Worm (Caenorhabditis elegans) whole organism, L1 larva: ENCODE results near the gene srv-9.
A peak's percentile ranks its signal among the peaks of the same experiment; 100 is the strongest.

Source experiments
- C16A3.4 ChIP-seq: fragments of 150-350 bp; optimal IDR thresholded peaks from 2 replicates; lab custom pipeline; 2014; ENCODE audit warnings: missing biosample characterization, missing genetic modification characterization
- C34B4.2 ChIP-seq: sonication (generic microtip); optimal IDR thresholded peaks from 2 replicates; lab custom pipeline; 2017; ENCODE audit warnings: mild to moderate bottlenecking, missing genetic modification characterization, missing compliant biosample characterization
- F16B12.6 ChIP-seq: fragments of 150-350 bp; optimal IDR thresholded peaks from 2 replicates; lab custom pipeline; 2014; ENCODE audit warnings: missing biosample characterization, missing genetic modification characterization
- Y116A8C.19 ChIP-seq: sonication (generic microtip); optimal IDR thresholded peaks from 2 replicates; lab custom pipeline; 2016; ENCODE audit warnings: missing compliant biosample characterization, missing genetic modification characterization, borderline replicate concordance
- ceh-63 ChIP-seq: fragments of 200-800 bp; sonication (Bioruptor generic); optimal IDR thresholded peaks from 2 replicates; lab custom pipeline; 2018; ENCODE audit warnings: mild to moderate bottlenecking, missing genetic modification characterization, missing compliant biosample characterization
- ceh-8 ChIP-seq: fragments of 200-800 bp; sonication (Bioruptor generic); optimal IDR thresholded peaks from 2 replicates; lab custom pipeline; 2018; ENCODE audit warnings: mild to moderate bottlenecking, missing genetic modification characterization, moderate library complexity, missing compliant biosample characterization
- ceh-88 ChIP-seq: fragments of 200-800 bp; sonication (Bioruptor generic); IDR thresholded peaks from 2 replicates; pipeline ENCODE4 v1.3.6; 2022; ENCODE audit warnings: missing genetic modification characterization, missing compliant biosample characterization
- dpl-1 ChIP-seq, 3 experiments: fragments of 150-350 bp in 2 of 3; sonication (generic microtip) in 1 of 3; optimal IDR thresholded peaks; 2 replicates each; lab custom pipeline; 2014 to 2017; ENCODE audit warnings: missing biosample characterization in 3 of 3, missing genetic modification characterization in 3 of 3, missing genetic modification reagents in 3 of 3
- dsc-1 ChIP-seq: sonication (generic microtip); optimal IDR thresholded peaks from 2 replicates; lab custom pipeline; 2016; ENCODE audit warnings: mild to moderate bottlenecking, missing genetic modification characterization, missing compliant biosample characterization
- efl-1 ChIP-seq, 4 experiments: fragments of 150-350 bp; optimal IDR thresholded peaks in 3 of 4; peaks in 1 of 4; 1 replicate in 1 of 4; 2 replicates in 3 of 4; lab custom pipeline; 2014; ENCODE audit warnings: missing biosample characterization in 2 of 4, missing genetic modification characterization in 2 of 4, missing genetic modification reagents in 2 of 4
- efl-3 ChIP-seq: fragments of 200-800 bp; sonication (Bioruptor generic); optimal IDR thresholded peaks from 2 replicates; lab custom pipeline; 2018; ENCODE audit warnings: mild to moderate bottlenecking, missing genetic modification characterization, missing compliant biosample characterization
- egl-13 ChIP-seq: sonication (generic microtip); optimal IDR thresholded peaks from 2 replicates; lab custom pipeline; 2016; ENCODE audit warnings: missing genotype, missing genetic modification reagents, missing genetic modification characterization, missing compliant biosample characterization
- egl-27 ChIP-seq, 2 experiments: fragments of 150-350 bp in 1 of 2; sonication (generic microtip); optimal IDR thresholded peaks; 3 replicates each; lab custom pipeline; 2017 to 2018; ENCODE audit warnings: missing biosample characterization in 2 of 2, missing genetic modification characterization in 2 of 2, missing genetic modification reagents in 2 of 2
- elt-2 ChIP-seq: sonication (generic microtip); optimal IDR thresholded peaks from 2 replicates; lab custom pipeline; 2016; ENCODE audit warnings: missing genetic modification characterization, mild to moderate bottlenecking, inconsistent platforms, missing compliant biosample characterization, missing genetic modification reagents
- elt-3 ChIP-seq, 6 experiments: fragments of 150-350 bp in 1 of 6; sonication (generic microtip); optimal IDR thresholded peaks; 2 replicates each; lab custom pipeline; 2017 to 2018; ENCODE audit warnings: missing biosample characterization in 6 of 6, missing genetic modification characterization in 6 of 6, inconsistent platforms in 1 of 6
- fkh-10 ChIP-seq: sonication (generic microtip); optimal IDR thresholded peaks from 2 replicates; lab custom pipeline; 2017; ENCODE audit warnings: missing biosample characterization, missing genetic modification reagents, missing genetic modification characterization
- fos-1 ChIP-seq: fragments of 150-350 bp; optimal IDR thresholded peaks from 2 replicates; lab custom pipeline; 2014; ENCODE audit warnings: missing biosample characterization, missing genetic modification characterization
- hlh-17 ChIP-seq: fragments of 200-800 bp; sonication (Bioruptor generic); optimal IDR thresholded peaks from 2 replicates; lab custom pipeline; 2018; ENCODE audit warnings: missing genetic modification characterization, mild to moderate bottlenecking, missing compliant biosample characterization, moderate library complexity, borderline replicate concordance
- hlh-4 ChIP-seq: sonication (generic microtip); optimal IDR thresholded peaks from 2 replicates; lab custom pipeline; 2016; ENCODE audit warnings: mild to moderate bottlenecking, missing genetic modification characterization, missing compliant biosample characterization
- isw-1 ChIP-seq: fragments of 200-800 bp; sonication (Bioruptor generic); IDR thresholded peaks from 2 replicates; pipeline ENCODE4 v1.3.6; 2022; ENCODE audit warnings: missing genetic modification characterization, missing compliant biosample characterization
- lin-14 ChIP-seq: fragments of 200-800 bp; sonication (Bioruptor generic); optimal IDR thresholded peaks from 2 replicates; lab custom pipeline; 2018; ENCODE audit warnings: mild to moderate bottlenecking, missing genetic modification characterization, moderate library complexity, missing compliant biosample characterization
- lin-35 ChIP-seq, 2 experiments: fragments of 150-350 bp; optimal IDR thresholded peaks; 2 replicates each; lab custom pipeline; 2014; ENCODE audit warnings: missing biosample characterization in 2 of 2, missing genetic modification characterization in 2 of 2, missing genetic modification reagents in 2 of 2
- lin-39 ChIP-seq: fragments of 150-350 bp; optimal IDR thresholded peaks from 2 replicates; lab custom pipeline; 2014; ENCODE audit warnings: missing biosample characterization, missing genetic modification reagents, missing genetic modification characterization
- lir-3 ChIP-seq: sonication (generic microtip); optimal IDR thresholded peaks from 2 replicates; lab custom pipeline; 2016; ENCODE audit warnings: mild to moderate bottlenecking, missing genetic modification characterization, moderate library complexity, missing compliant biosample characterization; ENCODE audit not compliant: poor library complexity
- mab-9 ChIP-seq: fragments of 200-800 bp; sonication (Bioruptor generic); IDR thresholded peaks from 2 replicates; pipeline ENCODE4 v1.3.6; 2022; ENCODE audit warnings: missing genetic modification reagents, missing genetic modification characterization, missing compliant biosample characterization
- mep-1 ChIP-seq: fragments of 150-350 bp; optimal IDR thresholded peaks from 2 replicates; lab custom pipeline; 2014; ENCODE audit warnings: missing biosample characterization, missing genetic modification characterization
- nhr-12 ChIP-seq: sonication (generic microtip); optimal IDR thresholded peaks from 2 replicates; lab custom pipeline; 2017; ENCODE audit warnings: missing biosample characterization, missing genetic modification characterization
- nhr-20 ChIP-seq: sonication (generic microtip); optimal IDR thresholded peaks from 2 replicates; lab custom pipeline; 2016; ENCODE audit warnings: mild to moderate bottlenecking, missing genetic modification characterization, missing compliant biosample characterization
- nhr-237 ChIP-seq: fragments of 150-350 bp; optimal IDR thresholded peaks from 2 replicates; lab custom pipeline; 2014; ENCODE audit warnings: missing biosample characterization, missing genetic modification characterization
- nhr-28 ChIP-seq: fragments of 150-350 bp; optimal IDR thresholded peaks from 2 replicates; lab custom pipeline; 2014; ENCODE audit warnings: missing biosample characterization, missing genetic modification characterization
- nhr-71 ChIP-seq: sonication (generic microtip); optimal IDR thresholded peaks from 2 replicates; lab custom pipeline; 2016; ENCODE audit warnings: mild to moderate bottlenecking, missing genetic modification characterization, moderate library complexity, missing compliant biosample characterization
- nhr-76 ChIP-seq: sonication (generic microtip); optimal IDR thresholded peaks from 2 replicates; lab custom pipeline; 2017; ENCODE audit warnings: missing biosample characterization, missing genetic modification characterization
- nhr-84 ChIP-seq: sonication (generic microtip); optimal IDR thresholded peaks from 2 replicates; lab custom pipeline; 2017; ENCODE audit warnings: missing biosample characterization, missing genetic modification characterization
- nhr-85 ChIP-seq: sonication (generic microtip); peaks from one replicate; lab custom pipeline; 2016; ENCODE audit warnings: missing genetic modification characterization, inconsistent platforms, missing compliant biosample characterization
- pag-3 ChIP-seq: sonication (generic microtip); optimal IDR thresholded peaks from 2 replicates; lab custom pipeline; 2017; ENCODE audit warnings: missing genetic modification characterization, mild to moderate bottlenecking, missing compliant biosample characterization, antibody characterized with exemption, borderline replicate concordance; ENCODE audit not compliant: insufficient read depth
- pax-3 ChIP-seq: fragments of 200-800 bp; sonication (Bioruptor generic); optimal IDR thresholded peaks from 2 replicates; lab custom pipeline; 2018; ENCODE audit warnings: mild to moderate bottlenecking, missing genetic modification characterization, moderate library complexity, missing compliant biosample characterization
- rnt-1 ChIP-seq: sonication (generic microtip); optimal IDR thresholded peaks from 2 replicates; lab custom pipeline; 2016; ENCODE audit warnings: mild to moderate bottlenecking, missing genetic modification characterization, moderate library complexity, missing compliant biosample characterization
- skn-1 ChIP-seq: fragments of 150-350 bp; optimal IDR thresholded peaks from 2 replicates; lab custom pipeline; 2014; ENCODE audit warnings: missing biosample characterization, missing genetic modification characterization
- snpc-4 ChIP-seq: fragments of 150-350 bp; optimal IDR thresholded peaks from 2 replicates; lab custom pipeline; 2014; ENCODE audit warnings: missing biosample characterization, missing genetic modification characterization
- sox-4 ChIP-seq: sonication (generic microtip); optimal IDR thresholded peaks from 2 replicates; lab custom pipeline; 2016; ENCODE audit warnings: missing genetic modification characterization, missing compliant biosample characterization
- tbx-2 ChIP-seq: sonication (generic microtip); optimal IDR thresholded peaks from 2 replicates; lab custom pipeline; 2016; ENCODE audit warnings: missing genetic modification characterization, missing compliant biosample characterization
- tlp-1 ChIP-seq: fragments of 150-350 bp; optimal IDR thresholded peaks from 2 replicates; lab custom pipeline; 2014; ENCODE audit warnings: missing biosample characterization, missing genetic modification characterization
- zag-1 ChIP-seq: fragments of 150-350 bp; optimal IDR thresholded peaks from 2 replicates; lab custom pipeline; 2014; ENCODE audit warnings: missing biosample characterization, missing genetic modification characterization
- zip-4 ChIP-seq: fragments of 200-800 bp; sonication (Bioruptor generic); optimal IDR thresholded peaks from 2 replicates; lab custom pipeline; 2018; ENCODE audit warnings: mild to moderate bottlenecking, missing genetic modification characterization, moderate library complexity, missing compliant biosample characterization
- ztf-11 ChIP-seq, 2 experiments: sonication (generic microtip); optimal IDR thresholded peaks; 2 replicates each; lab custom pipeline; 2016 to 2017; ENCODE audit warnings: missing genetic modification characterization in 2 of 2, missing biosample characterization in 1 of 2, missing compliant biosample characterization in 1 of 2

The srv-9 gene

DNA sequence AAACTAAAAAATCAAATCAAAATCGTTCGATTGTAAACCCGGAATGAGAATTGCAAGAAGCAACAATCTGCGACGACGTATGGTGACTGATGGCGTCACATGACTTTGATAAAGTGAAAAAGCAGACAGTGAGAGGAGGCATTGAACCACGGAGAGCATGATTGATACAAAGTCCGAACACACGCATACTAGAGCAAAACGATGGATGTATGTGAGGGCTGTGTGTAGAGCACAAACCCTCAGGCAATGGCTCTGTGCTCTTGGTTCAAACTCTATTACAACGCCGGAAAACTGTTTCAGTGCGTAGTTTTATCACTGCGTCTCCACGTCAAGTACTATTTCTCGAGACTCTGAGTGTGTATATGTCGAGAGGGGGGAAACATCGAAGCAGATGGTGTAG, 20.4 kb downstream of the srv-9 start (continued):
- no peak for TF ChIP-seq egl-27 (tag; optimal IDR thresholded peaks at IDR 0.05; lab: Kevin White, UChicago)
- peak; percentile 63 for TF ChIP-seq nhr-71 (tag; lab: Kevin White, UChicago)
- no peak for TF ChIP-seq ceh-63 (GFP tag; lab: Kevin White, UChicago)
- TF ChIP-seq pag-3 (tag; lab: Kevin White, UChicago) = no peak
- TF ChIP-seq elt-2 = no peak
- no peak for TF ChIP-seq Y116A8C.19
- no peak for TF ChIP-seq elt-3 (tag; optimal IDR thresholded peaks at IDR 0.05; lab: Kevin White, UChicago)
- TF ChIP-seq C34B4.2 (tag; lab: Kevin White, UChicago) = no peak
- TF ChIP-seq hlh-4 = no peak
- no peak for TF ChIP-seq C16A3.4 (tag; lab: Kevin White, UChicago)
- peak; percentile 72 for TF ChIP-seq lin-14 (GFP tag; lab: Kevin White, UChicago)
- peak in 1 of 2 experiments; percentile 16 for TF ChIP-seq efl-1 (optimal IDR thresholded peaks at IDR 0.05; lab: Kevin White, UChicago)
- TF ChIP-seq efl-1 (GFP tag; optimal IDR thresholded peaks at IDR 0.05 in 1 of 2; lab: Kevin White, UChicago) = peak in 1 of 2 experiments; percentile 88
- TF ChIP-seq mab-9 (GFP tag; lab: Robert Waterston, UW) = no peak
- TF ChIP-seq pax-3 = no peak
- no peak for TF ChIP-seq nhr-28 (tag; lab: Kevin White, UChicago)
- TF ChIP-seq efl-3 = no peak
- peak; percentile 56 for TF ChIP-seq dsc-1 (tag; lab: Kevin White, UChicago)
- no peak for TF ChIP-seq nhr-237 (tag; lab: Kevin White, UChicago)
- TF ChIP-seq egl-13 (tag; lab: Kevin White, UChicago) = no peak
- peak; percentile 64 for TF ChIP-seq lin-39 (tag; lab: Kevin White, UChicago)
- TF ChIP-seq tlp-1 (tag; lab: Kevin White, UChicago) = no peak
- peak in 1 of 3 experiments; percentile 13 for TF ChIP-seq dpl-1 (GFP tag; optimal IDR thresholded peaks at IDR 0.05; lab: Kevin White, UChicago)
- TF ChIP-seq tbx-2 (tag; lab: Kevin White, UChicago) = no peak
- no peak for TF ChIP-seq isw-1 (GFP tag; lab: Robert Waterston, UW)
- TF ChIP-seq nhr-85 (tag; lab: Kevin White, UChicago) = no peak
- TF ChIP-seq nhr-12 (tag; lab: Kevin White, UChicago) = no peak
- TF ChIP-seq fkh-10 (GFP tag; lab: Kevin White, UChicago) = no peak
- peak in 1 of 2 experiments; percentile 3 for TF ChIP-seq lin-35 (GFP tag; optimal IDR thresholded peaks at IDR 0.05; lab: Kevin White, UChicago)
- TF ChIP-seq zag-1 = no peak
- TF ChIP-seq lir-3 (tag; lab: Kevin White, UChicago) = no peak
- TF ChIP-seq mep-1 = peak; percentile 20
- TF ChIP-seq nhr-20 (tag; lab: Kevin White, UChicago) = peak; percentile 19
- peak; percentile 70 for TF ChIP-seq rnt-1 (tag; lab: Kevin White, UChicago)
- TF ChIP-seq skn-1 (tag; lab: Kevin White, UChicago) = no peak
- TF ChIP-seq nhr-76 = no peak
- TF ChIP-seq nhr-84 = no peak

DNA sequence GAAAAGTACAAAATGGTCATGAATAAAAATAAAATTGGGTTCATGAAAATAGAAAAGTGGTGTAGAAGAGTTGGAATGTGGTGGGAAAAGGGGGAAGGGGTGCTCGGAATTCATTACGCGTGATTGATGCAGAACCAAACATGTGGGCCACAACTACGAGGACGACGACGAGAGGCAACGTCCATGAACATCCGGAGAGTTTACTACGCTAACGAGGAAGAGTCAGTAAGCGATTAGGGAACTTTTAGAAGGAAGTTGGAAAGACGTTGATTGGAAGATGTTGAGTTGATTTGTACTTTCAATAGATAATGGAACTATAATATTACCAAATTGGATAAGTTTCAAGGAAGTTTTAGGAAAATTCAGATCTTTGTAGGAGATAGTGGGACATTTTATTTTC, 21.3 kb downstream of the srv-9 start:
- TF ChIP-seq ceh-8 (GFP tag; lab: Kevin White, UChicago) (no peak), zip-4 (no peak), C16A3.4 (tag; lab: Kevin White, UChicago) (no peak), ceh-88 (GFP tag; lab: Robert Waterston, UW) (no peak), sox-4 (no peak), fos-1 (tag; lab: Kevin White, UChicago) (no peak), lin-14 (GFP tag; lab: Kevin White, UChicago) (peak; percentile 63), F16B12.6 (tag; lab: Kevin White, UChicago) (no peak), snpc-4 (tag; lab: Kevin White, UChicago) (no peak), dsc-1 (tag; lab: Kevin White, UChicago) (peak; percentile 38), ztf-11 (tag; optimal IDR thresholded peaks at IDR 0.05; lab: Kevin White, UChicago) (no peak), hlh-17 (no peak)
